Worm (Caenorhabditis elegans): Measurements from ENCODE around the gene ZK550.2.

ZK550.2 gene

ce11 chrIV:17293068-17293467 lies 47.7 kb downstream of the ZK550.2 start:
- TF ChIP-seq ztf-11 (tag; optimal IDR thresholded peaks at IDR 0.05) (no peak), mes-2 (tag; optimal IDR thresholded peaks at IDR 0.05; ENCODE audit: poor library complexity, severe bottlenecking) (no peak), T20F7.1 (GFP tag; optimal IDR thresholded peaks at IDR 0.05) (no peak), daf-16 (GFP tag; optimal IDR thresholded peaks at IDR 0.05) (no peak), daf-16 (tag; optimal IDR thresholded peaks at IDR 0.05) (no peak), pqm-1 (tag; optimal IDR thresholded peaks at IDR 0.05) (peak; percentile 14), arid-1 (GFP tag; conservative IDR thresholded peaks at IDR 0.05) (no peak), hif-1 (tag; optimal IDR thresholded peaks at IDR 0.05) (no peak), jun-1 (tag; optimal IDR thresholded peaks at IDR 0.05) (no peak), duxl-1 (tag; optimal IDR thresholded peaks at IDR 0.05; ENCODE audit: poor library complexity) (no peak), saeg-2 (GFP tag; IDR thresholded peaks at IDR 0.05) (no peak), nhr-48 (tag; optimal IDR thresholded peaks at IDR 0.05) (no peak), sdz-12 (GFP tag; optimal IDR thresholded peaks at IDR 0.05) (no peak), ama-1 (optimal IDR thresholded peaks at IDR 0.05) (no peak), daf-8 (GFP tag; IDR thresholded peaks at IDR 0.05) (no peak), hmg-1.1 (GFP tag; IDR thresholded peaks at IDR 0.05) (no peak), fos-1 (tag; optimal IDR thresholded peaks at IDR 0.05) (no peak), nhr-6 (tag; optimal IDR thresholded peaks at IDR 0.05) (no peak), aha-1 (tag) (peak; percentile 53), mdt-29 (GFP tag; IDR thresholded peaks at IDR 0.05) (no peak), set-16 (GFP tag; IDR thresholded peaks at IDR 0.05) (no peak), Y48G9A.11 (GFP tag; IDR thresholded peaks at IDR 0.05) (no peak), Y75B8A.6 (GFP tag; IDR thresholded peaks at IDR 0.05) (no peak), attf-4 (tag; optimal IDR thresholded peaks at IDR 0.05) (no peak), dve-1 (tag; optimal IDR thresholded peaks at IDR 0.05; ENCODE audit: insufficient read depth) (peak; percentile 37), Y105C5A.15 (GFP tag; IDR thresholded peaks at IDR 0.05) (no peak), dpl-1 (GFP tag; optimal IDR thresholded peaks at IDR 0.05) (no peak), dmd-8 (GFP tag; IDR thresholded peaks at IDR 0.05) (no peak), gei-8 (GFP tag; optimal IDR thresholded peaks at IDR 0.05) (no peak), F44E2.7 (GFP tag; IDR thresholded peaks at IDR 0.05) (no peak), F49E8.2 (tag; optimal IDR thresholded peaks at IDR 0.05; ENCODE audit: borderline replicate concordance) (no peak), unc-62 (GFP tag; optimal IDR thresholded peaks at IDR 0.05 in 1 of 2) (no peak), unc-62 (tag; optimal IDR thresholded peaks at IDR 0.05) (no peak), aly-2 (tag; optimal IDR thresholded peaks at IDR 0.05) (no peak), dmd-6 (GFP tag; IDR thresholded peaks at IDR 0.05) (0 out of 2 replicates have a peak, but pooled peaks have one; percentile 26), madf-5 (GFP tag; IDR thresholded peaks at IDR 0.05) (no peak), zfp-2 (tag; optimal IDR thresholded peaks at IDR 0.05) (no peak), lir-3 (tag; optimal IDR thresholded peaks at IDR 0.05) (no peak)

ce11 chrIV:17293679-17294078 lies 48.3 kb downstream of the ZK550.2 start:
- no peak for TF ChIP-seq zip-2 (tag; optimal IDR thresholded peaks at IDR 0.05)
- TF ChIP-seq fkh-10 (GFP tag; optimal IDR thresholded peaks at IDR 0.05), result peak; percentile 20
- TF ChIP-seq rbr-2 (tag; optimal IDR thresholded peaks at IDR 0.05), result peak; percentile 38
- TF ChIP-seq Y75B8A.6 (GFP tag; IDR thresholded peaks at IDR 0.05), result no peak
- TF ChIP-seq zip-11 (GFP tag; IDR thresholded peaks at IDR 0.05), result no peak
- TF ChIP-seq madf-9 (GFP tag; conservative IDR thresholded peaks at IDR 0.05), result no peak
- no peak for TF ChIP-seq unc-39 (tag; optimal IDR thresholded peaks at IDR 0.05)
- TF ChIP-seq F26F4.8 (GFP tag; conservative IDR thresholded peaks at IDR 0.05), result no peak
